Worm (Caenorhabditis elegans) whole organism, young adult: ENCODE data around the gene mig-5.

ENCODE experiments used
- B0035.1 ChIP-seq: sonication (generic microtip); optimal IDR thresholded peaks from 2 replicates; lab custom pipeline; 2016; ENCODE audit warnings: missing genetic modification characterization, mild to moderate bottlenecking, missing compliant biosample characterization, missing genotype, missing genetic modification reagents
- B0336.3 ChIP-seq: fragments of 200-800 bp; sonication (Bioruptor generic); IDR thresholded peaks from 2 replicates; pipeline ENCODE4 v1.3.6; 2022; ENCODE audit warnings: missing genetic modification characterization, missing compliant biosample characterization
- C17E4.6 ChIP-seq: fragments of 200-800 bp; sonication (Bioruptor generic); IDR thresholded peaks from 2 replicates; pipeline ENCODE4 v1.3.6; 2022; ENCODE audit warnings: missing genetic modification reagents, missing genetic modification characterization, missing compliant biosample characterization
- F10E7.11 ChIP-seq: sonication (generic microtip); optimal IDR thresholded peaks from 2 replicates; lab custom pipeline; 2017; ENCODE audit warnings: mild to moderate bottlenecking, missing genetic modification characterization, moderate library complexity, missing compliant biosample characterization
- F33H1.4 ChIP-seq: fragments of 200-800 bp; sonication (Bioruptor generic); IDR thresholded peaks from 2 replicates; pipeline ENCODE4 v1.3.6; 2022; ENCODE audit warnings: missing genetic modification reagents, missing genetic modification characterization, missing compliant biosample characterization
- F37B4.10 ChIP-seq: fragments of 200-800 bp; sonication (Bioruptor generic); IDR thresholded peaks from 2 replicates; pipeline ENCODE4 v1.3.6; 2022; ENCODE audit warnings: missing genetic modification characterization, missing compliant biosample characterization
- F57A8.1 ChIP-seq: fragments of 200-800 bp; sonication (Bioruptor generic); optimal IDR thresholded peaks from 2 replicates; lab custom pipeline; 2018; ENCODE audit warnings: mild to moderate bottlenecking, missing genetic modification characterization, moderate library complexity, missing compliant biosample characterization
- Y53F4B.3 ChIP-seq: fragments of 200-800 bp; sonication (Bioruptor generic); IDR thresholded peaks from 2 replicates; pipeline ENCODE4 v1.3.6; 2022; ENCODE audit warnings: missing genetic modification reagents, missing genetic modification characterization, missing compliant biosample characterization
- atf-7 ChIP-seq: sonication (generic microtip); optimal IDR thresholded peaks from 2 replicates; lab custom pipeline; 2017; ENCODE audit warnings: mild to moderate bottlenecking, missing genetic modification characterization, missing compliant biosample characterization
- athp-1 ChIP-seq: sonication (generic microtip); optimal IDR thresholded peaks from 2 replicates; lab custom pipeline; 2017; ENCODE audit warnings: mild to moderate bottlenecking, missing genetic modification characterization, missing compliant biosample characterization
- attf-3 ChIP-seq: fragments of 200-800 bp; sonication (Bioruptor generic); conservative IDR thresholded peaks from 2 replicates; pipeline ENCODE4 v1.3.6; 2022; ENCODE audit warnings: missing genetic modification reagents, missing genetic modification characterization, missing compliant biosample characterization
- attf-6 ChIP-seq: fragments of 200-800 bp; sonication (Bioruptor generic); IDR thresholded peaks from 2 replicates; pipeline ENCODE4 v1.3.6; 2022; ENCODE audit warnings: missing genetic modification reagents, missing genetic modification characterization, missing compliant biosample characterization
- die-1 ChIP-seq: sonication (generic microtip); optimal IDR thresholded peaks from 2 replicates; lab custom pipeline; 2016; ENCODE audit warnings: missing genotype, mild to moderate bottlenecking, missing genetic modification characterization, missing compliant biosample characterization
- dpff-1 ChIP-seq: sonication (generic microtip); optimal IDR thresholded peaks from 2 replicates; lab custom pipeline; 2017; ENCODE audit warnings: mild to moderate bottlenecking, missing genetic modification characterization, missing compliant biosample characterization
- dpl-1 ChIP-seq: fragments of 150-350 bp; optimal IDR thresholded peaks from 2 replicates; lab custom pipeline; 2014; ENCODE audit warnings: missing biosample characterization, missing genetic modification reagents, missing genetic modification characterization
- hmg-1.2 ChIP-seq: fragments of 200-800 bp; sonication (Bioruptor generic); IDR thresholded peaks from 2 replicates; pipeline ENCODE4 v1.3.6; 2022; ENCODE audit warnings: missing genetic modification reagents, missing genetic modification characterization, missing compliant biosample characterization
- hmg-20 ChIP-seq: fragments of 200-800 bp; sonication (Bioruptor generic); IDR thresholded peaks from 2 replicates; pipeline ENCODE4 v1.3.6; 2022; ENCODE audit warnings: missing genetic modification reagents, missing genetic modification characterization, missing compliant biosample characterization
- hrde-1 ChIP-seq: sonication (generic microtip); optimal IDR thresholded peaks from 2 replicates; lab custom pipeline; 2016; ENCODE audit warnings: missing genetic modification characterization, mild to moderate bottlenecking, missing compliant biosample characterization, moderate library complexity, missing genotype, missing genetic modification reagents, borderline replicate concordance
- hsf-1 ChIP-seq: fragments of 200-800 bp; sonication (Bioruptor generic); IDR thresholded peaks from 2 replicates; pipeline ENCODE4 v1.3.6; 2022; ENCODE audit warnings: missing genetic modification reagents, missing genetic modification characterization, missing compliant biosample characterization
- let-526 ChIP-seq: fragments of 200-800 bp; sonication (Bioruptor generic); IDR thresholded peaks from 2 replicates; pipeline ENCODE4 v1.3.6; 2022; ENCODE audit warnings: missing genetic modification reagents, missing genetic modification characterization, missing compliant biosample characterization
- lin-26 ChIP-seq: fragments of 200-800 bp; sonication (Bioruptor generic); IDR thresholded peaks from 2 replicates; pipeline ENCODE4 v1.3.6; 2022; ENCODE audit warnings: missing genetic modification reagents, missing genetic modification characterization, missing compliant biosample characterization
- lin-35 ChIP-seq, 3 experiments: fragments of 150-350 bp in 2 of 3; sonication (generic microtip) in 1 of 3; optimal IDR thresholded peaks; 2 replicates each; lab custom pipeline; 2014 to 2018; ENCODE audit warnings: missing biosample characterization in 3 of 3, missing genetic modification characterization in 3 of 3, missing genetic modification reagents in 3 of 3
- lin-54 ChIP-seq: fragments of 200-800 bp; sonication (Bioruptor generic); optimal IDR thresholded peaks from 2 replicates; lab custom pipeline; 2018; ENCODE audit warnings: mild to moderate bottlenecking, missing genetic modification characterization, missing compliant biosample characterization
- madf-3 ChIP-seq: fragments of 200-800 bp; sonication (Bioruptor generic); IDR thresholded peaks from 2 replicates; pipeline ENCODE4 v1.3.6; 2022; ENCODE audit warnings: missing genetic modification reagents, missing genetic modification characterization, missing compliant biosample characterization
- madf-6 ChIP-seq: fragments of 200-800 bp; sonication (Bioruptor generic); IDR thresholded peaks from 2 replicates; pipeline ENCODE4 v1.3.6; 2022; ENCODE audit warnings: missing genetic modification reagents, missing genetic modification characterization, missing compliant biosample characterization
- mel-28 ChIP-seq: sonication (generic microtip); optimal IDR thresholded peaks from 2 replicates; lab custom pipeline; 2016; ENCODE audit warnings: borderline replicate concordance, mild to moderate bottlenecking, missing genetic modification characterization, missing compliant biosample characterization
- nfya-1 ChIP-seq: sonication (generic microtip); optimal IDR thresholded peaks from 2 replicates; lab custom pipeline; 2017; ENCODE audit warnings: antibody characterized with exemption, missing compliant biosample characterization, missing genetic modification characterization, borderline replicate concordance; ENCODE audit not compliant: insufficient read depth
- nhr-179 ChIP-seq: sonication (generic microtip); optimal IDR thresholded peaks from 2 replicates; lab custom pipeline; 2016; ENCODE audit warnings: mild to moderate bottlenecking, missing genetic modification characterization, missing compliant biosample characterization
- nhr-80 ChIP-seq: sonication (generic microtip); optimal IDR thresholded peaks from 2 replicates; lab custom pipeline; 2016; ENCODE audit warnings: missing genetic modification characterization, missing compliant biosample characterization
- nhr-90 ChIP-seq: sonication (generic microtip); optimal IDR thresholded peaks from 2 replicates; lab custom pipeline; 2016; ENCODE audit warnings: missing genotype, mild to moderate bottlenecking, missing genetic modification characterization, missing compliant biosample characterization
- rcor-1 ChIP-seq: fragments of 200-800 bp; sonication (Bioruptor generic); IDR thresholded peaks from 2 replicates; pipeline ENCODE4 v1.3.6; 2022; ENCODE audit warnings: missing genetic modification reagents, missing genetic modification characterization, missing compliant biosample characterization
- rec-8 ChIP-seq, 2 experiments: sonication (generic microtip); optimal IDR thresholded peaks; 2 replicates each; lab custom pipeline; 2016; ENCODE audit warnings: mild to moderate bottlenecking in 2 of 2, missing genetic modification characterization in 2 of 2, missing genetic modification reagents in 2 of 2, missing genotype in 2 of 2, missing biosample characterization in 1 of 2, missing compliant biosample characterization in 1 of 2, moderate library complexity in 1 of 2
- sdz-38 ChIP-seq: sonication (generic microtip); optimal IDR thresholded peaks from 2 replicates; lab custom pipeline; 2016; ENCODE audit warnings: missing genotype, missing genetic modification characterization, missing compliant biosample characterization
- snpc-1.3 ChIP-seq: sonication (generic microtip); optimal IDR thresholded peaks from 2 replicates; lab custom pipeline; 2017; ENCODE audit warnings: missing genetic modification characterization, mild to moderate bottlenecking, missing compliant biosample characterization, antibody characterized with exemption, moderate library complexity, missing genotype, missing genetic modification reagents; ENCODE audit not compliant: insufficient read depth
- snpc-3.4 ChIP-seq: sonication (generic microtip); optimal IDR thresholded peaks from 2 replicates; lab custom pipeline; 2017; ENCODE audit warnings: missing genetic modification characterization, mild to moderate bottlenecking, missing compliant biosample characterization, antibody characterized with exemption, moderate library complexity, missing genotype, missing genetic modification reagents
- snpc-4 ChIP-seq, 5 experiments: fragments of 150-350 bp in 1 of 5; sonication (generic microtip) in 4 of 5; optimal IDR thresholded peaks; 2 replicates each; lab custom pipeline; 2014 to 2018; ENCODE audit warnings: missing genetic modification characterization in 5 of 5, missing biosample characterization in 3 of 5, antibody characterized with exemption in 2 of 5, mild to moderate bottlenecking in 2 of 5, missing compliant biosample characterization in 2 of 5, missing genotype in 2 of 5, moderate library complexity in 2 of 5, missing genetic modification reagents in 1 of 5
- tbp1 ChIP-seq: fragments of 200-800 bp; sonication (Bioruptor generic); optimal IDR thresholded peaks from 2 replicates; lab custom pipeline; 2018; ENCODE audit warnings: mild to moderate bottlenecking, missing genetic modification characterization, missing compliant biosample characterization
- tlf-1 ChIP-seq: fragments of 200-800 bp; sonication (Bioruptor generic); optimal IDR thresholded peaks from 2 replicates; lab custom pipeline; 2018; ENCODE audit warnings: mild to moderate bottlenecking, missing genetic modification characterization, missing compliant biosample characterization
- unc-130 ChIP-seq: sonication (generic microtip); optimal IDR thresholded peaks from 2 replicates; lab custom pipeline; 2016; ENCODE audit warnings: missing genetic modification reagents, missing genetic modification characterization, missing compliant biosample characterization
- ztf-6 ChIP-seq: fragments of 200-800 bp; sonication (Bioruptor generic); IDR thresholded peaks from 2 replicates; pipeline ENCODE4 v1.3.6; 2022; ENCODE audit warnings: missing genetic modification reagents, missing genetic modification characterization, missing compliant biosample characterization

The mig-5 gene

ce11 chrII:8144543-8144942 is 40.3 kb downstream of the mig-5 start, which contains the start of gene F10B5.2 (continued):
- no peak for TF ChIP-seq nhr-80 (tag; lab: Kevin White, UChicago)
- TF ChIP-seq mel-28 (tag; lab: Kevin White, UChicago): no peak
- TF ChIP-seq lin-35 (GFP tag; optimal IDR thresholded peaks at IDR 0.05; lab: Kevin White, UChicago): peak in 1 of 3 experiments; percentile 5
- TF ChIP-seq dpl-1 (GFP tag; lab: Kevin White, UChicago): peak; percentile 3
- TF ChIP-seq nhr-179 (tag; lab: Kevin White, UChicago): no peak
- TF ChIP-seq B0035.1 (tag; lab: Kevin White, UChicago): no peak
- peak; percentile 42; the same call in 1 of the 2 replicates for TF ChIP-seq attf-6 (GFP tag; lab: Robert Waterston, UW)
- no peak; the same call in 1 of the 2 replicates for TF ChIP-seq lin-26 (GFP tag; lab: Robert Waterston, UW)
- peak; percentile 8 for TF ChIP-seq athp-1 (tag; lab: Kevin White, UChicago)
- TF ChIP-seq nfya-1: no peak
- no peak for TF ChIP-seq die-1
- TF ChIP-seq snpc-3.4 (tag; lab: Kevin White, UChicago): peak; percentile 63
- TF ChIP-seq attf-3: no peak
- peak; percentile 37 for TF ChIP-seq hrde-1 (tag; lab: Kevin White, UChicago)
- no peak for TF ChIP-seq rec-8 (tag; optimal IDR thresholded peaks at IDR 0.05; lab: Kevin White, UChicago)
- no peak for TF ChIP-seq F33H1.4 (GFP tag; lab: Robert Waterston, UW)
- TF ChIP-seq C17E4.6 (GFP tag; lab: Robert Waterston, UW): no peak
- TF ChIP-seq madf-3 (GFP tag; lab: Robert Waterston, UW): peak; percentile 51; the same call in 1 of the 2 replicates
- peak; percentile 7 for TF ChIP-seq atf-7 (tag; lab: Kevin White, UChicago)
- no peak for TF ChIP-seq tbp1
- no peak for TF ChIP-seq let-526 (GFP tag; lab: Robert Waterston, UW)
- no peak for TF ChIP-seq F37B4.10
- no peak for TF ChIP-seq sdz-38 (tag; lab: Kevin White, UChicago)
- no peak for TF ChIP-seq F10E7.11
- no peak for TF ChIP-seq hmg-20 (GFP tag; lab: Robert Waterston, UW)
- peak; percentile 66; the same call in 1 of the 2 replicates for TF ChIP-seq hsf-1 (GFP tag; lab: Robert Waterston, UW)
- peak; percentile 9 for TF ChIP-seq snpc-4 (GFP tag; optimal IDR thresholded peaks at IDR 0.05; lab: Kevin White, UChicago)
- no peak for TF ChIP-seq snpc-4 (tag; optimal IDR thresholded peaks at IDR 0.05; lab: Kevin White, UChicago)
- peak; percentile 68; the same call in 1 of the 2 replicates for TF ChIP-seq B0336.3 (GFP tag; lab: Robert Waterston, UW)
- no peak for TF ChIP-seq dpff-1
- no peak for TF ChIP-seq nhr-90
- peak; percentile 38 for TF ChIP-seq tlf-1 (GFP tag; lab: Kevin White, UChicago)
- TF ChIP-seq madf-6 (GFP tag; lab: Robert Waterston, UW): peak; percentile 58
- TF ChIP-seq unc-130: peak; percentile 15
- TF ChIP-seq snpc-1.3 (tag; lab: Kevin White, UChicago): peak; percentile 60
- peak; percentile 39 for TF ChIP-seq hmg-1.2 (GFP tag; lab: Robert Waterston, UW)
- TF ChIP-seq lin-54 (GFP tag; lab: Kevin White, UChicago): peak; percentile 51
- no peak for TF ChIP-seq ztf-6 (GFP tag; lab: Robert Waterston, UW)
- TF ChIP-seq Y53F4B.3 (GFP tag; lab: Robert Waterston, UW): no peak
- TF ChIP-seq F57A8.1: peak; percentile 7
- 0 out of 2 replicates have a peak, but pooled peaks have one; percentile 42 for TF ChIP-seq rcor-1 (GFP tag; lab: Robert Waterston, UW)
